Fruit fly (Drosophila melanogaster) whole organism, pupa: Measurements from ENCODE around the gene CG11791.
A peak's percentile ranks its signal among the peaks of the same experiment; 100 is the strongest.

Experiments used
- CG10348 ChIP-seq: fragments of 200-800 bp; sonication (Bioruptor generic); IDR thresholded peaks from 2 replicates; pipeline ENCODE4 v1.3.6; 2022; ENCODE audit warnings: missing biosample characterization, missing genetic modification characterization
- CG12605 ChIP-seq: fragments of 200-800 bp; sonication (Bioruptor generic); IDR thresholded peaks from 2 replicates; pipeline ENCODE4 v1.3.6; 2022; ENCODE audit warnings: missing biosample characterization, missing genetic modification characterization
- CG14655 ChIP-seq: fragments of 200-800 bp; sonication (Bioruptor generic); optimal IDR thresholded peaks from 3 replicates; lab custom pipeline; 2017; ENCODE audit warnings: mild to moderate bottlenecking, missing biosample characterization, missing genetic modification reagents, missing genetic modification characterization
- CG15710 ChIP-seq: fragments of 200-800 bp; sonication (Bioruptor generic); optimal IDR thresholded peaks from 2 replicates; lab custom pipeline; 2018; ENCODE audit warnings: missing biosample characterization, mild to moderate bottlenecking, missing genetic modification characterization, moderate library complexity
- CG17806 ChIP-seq: fragments of 200-800 bp; sonication (Bioruptor generic); optimal IDR thresholded peaks from 2 replicates; lab custom pipeline; 2018; ENCODE audit warnings: missing biosample characterization, mild to moderate bottlenecking, missing genetic modification characterization, moderate library complexity
- CG32121 ChIP-seq: fragments of 200-800 bp; sonication (Bioruptor generic); IDR thresholded peaks from 2 replicates; pipeline ENCODE4 v1.3.6; 2022; ENCODE audit warnings: missing biosample characterization, missing genetic modification characterization
- CG34367 ChIP-seq: fragments of 200-800 bp; sonication (Bioruptor generic); optimal IDR thresholded peaks from 2 replicates; lab custom pipeline; 2018; ENCODE audit warnings: missing biosample characterization, mild to moderate bottlenecking, missing genetic modification characterization
- CG4496 ChIP-seq: fragments of 200-800 bp; sonication (Bioruptor generic); IDR thresholded peaks from 3 replicates; pipeline ENCODE4 v1.3.6; 2022; ENCODE audit warnings: missing biosample characterization, missing genetic modification characterization
- CG8159 ChIP-seq: fragments of 200-800 bp; sonication (Bioruptor generic); optimal IDR thresholded peaks from 3 replicates; lab custom pipeline; 2018; ENCODE audit warnings: missing biosample characterization, mild to moderate bottlenecking, missing genetic modification characterization, moderate library complexity
- CG8301 ChIP-seq: fragments of 200-800 bp; sonication (Bioruptor generic); optimal IDR thresholded peaks from 2 replicates; lab custom pipeline; 2018; ENCODE audit warnings: missing biosample characterization, mild to moderate bottlenecking, missing genetic modification characterization
- CG9948 ChIP-seq: fragments of 200-800 bp; sonication (Bioruptor generic); optimal IDR thresholded peaks from 2 replicates; lab custom pipeline; 2018; ENCODE audit warnings: missing biosample characterization, mild to moderate bottlenecking, missing genetic modification characterization, moderate library complexity
- D1 ChIP-seq: fragments of 200-800 bp; sonication (Bioruptor generic); optimal IDR thresholded peaks from 2 replicates; lab custom pipeline; 2018; ENCODE audit warnings: missing biosample characterization, mild to moderate bottlenecking, missing genetic modification characterization, moderate library complexity
- EcR ChIP-seq: fragments of 200-800 bp; sonication (Bioruptor generic); optimal IDR thresholded peaks from 3 replicates; lab custom pipeline; 2019; ENCODE audit warnings: missing biosample characterization, missing genetic modification characterization, mild to moderate bottlenecking, moderate library complexity, missing genetic modification reagents
- Ets98B ChIP-seq: fragments of 200-800 bp; sonication (Bioruptor generic); IDR thresholded peaks from 2 replicates; pipeline ENCODE4 v1.3.6; 2022; ENCODE audit warnings: missing biosample characterization, missing genetic modification characterization
- Pif1A ChIP-seq: fragments of 200-800 bp; sonication (Bioruptor generic); optimal IDR thresholded peaks from 3 replicates; lab custom pipeline; 2016; ENCODE audit warnings: missing biosample characterization, missing genetic modification characterization
- Pif1B ChIP-seq: fragments of 200-800 bp; sonication (Bioruptor generic); optimal IDR thresholded peaks from 3 replicates; lab custom pipeline; 2016; ENCODE audit warnings: missing biosample characterization, missing genetic modification characterization
- Snoo ChIP-seq: fragments of 200-800 bp; sonication (Bioruptor generic); optimal IDR thresholded peaks from 3 replicates; lab custom pipeline; 2017; ENCODE audit warnings: missing biosample characterization, mild to moderate bottlenecking, missing genetic modification characterization, inconsistent platforms
- fd96Ca ChIP-seq: fragments of 200-800 bp; sonication (Bioruptor generic); IDR thresholded peaks from 3 replicates; pipeline ENCODE4 v1.3.6; 2022; ENCODE audit warnings: missing biosample characterization, missing genetic modification characterization
- gl ChIP-seq: fragments of 200-800 bp; sonication (Bioruptor generic); optimal IDR thresholded peaks from 2 replicates; lab custom pipeline; 2018; ENCODE audit warnings: missing biosample characterization, mild to moderate bottlenecking, missing genetic modification characterization
- rn ChIP-seq: fragments of 200-800 bp; sonication (Bioruptor generic); IDR thresholded peaks from 2 replicates; pipeline ENCODE4 v1.3.6; 2022; ENCODE audit warnings: missing biosample characterization, missing genetic modification characterization

Gene CG11791

DNA sequence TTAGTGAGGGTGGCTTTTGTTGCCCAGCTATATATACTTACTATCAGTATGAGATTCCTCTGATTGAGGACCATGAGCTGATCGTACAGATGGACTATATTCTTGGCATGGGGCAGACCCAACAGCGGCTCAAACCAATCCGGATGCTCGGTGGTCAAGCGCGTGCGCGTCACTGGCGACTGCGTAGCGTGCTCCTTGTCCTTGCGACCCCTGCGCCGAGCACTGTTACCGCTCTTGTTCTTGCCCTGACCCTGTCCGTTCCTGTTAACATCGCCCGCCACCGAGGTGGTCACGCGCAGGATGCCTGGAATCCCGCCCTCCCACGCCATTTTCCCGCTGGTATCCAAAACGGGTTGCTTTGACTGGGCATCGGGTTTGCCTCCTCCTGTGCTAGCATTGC lies 16.7 kb upstream of the CG11791 start:
- TF ChIP-seq Pif1B (GFP tag; lab: Kevin White, UChicago): no peak
- TF ChIP-seq rn: no peak
- TF ChIP-seq D1: no peak
- TF ChIP-seq CG32121 (GFP tag; lab: Robert Waterston, UW): no peak
- no peak for TF ChIP-seq CG17806
- TF ChIP-seq CG34367 (tag; lab: Kevin White, UChicago): no peak
- no peak for TF ChIP-seq CG8159 (tag; lab: Kevin White, UChicago)
- TF ChIP-seq CG14655 (GFP tag; lab: Kevin White, UChicago): no peak
- no peak for TF ChIP-seq CG15710 (tag; lab: Kevin White, UChicago)
- TF ChIP-seq fd96Ca (GFP tag; lab: Robert Waterston, UW): no peak
- TF ChIP-seq Ets98B (GFP tag; lab: Robert Waterston, UW): no peak
- no peak for TF ChIP-seq CG8301 (tag; lab: Kevin White, UChicago)

dm6 chr3R:25033142-25033586 lies 16.3 kb upstream of the CG11791 start, which contains the start of gene Smg6:
Smg6 (minus strand) TSS chr3R:25033465.
- TF ChIP-seq CG10348 (GFP tag; lab: Robert Waterston, UW) (no peak), CG14655 (GFP tag; lab: Kevin White, UChicago) (no peak)

DNA sequence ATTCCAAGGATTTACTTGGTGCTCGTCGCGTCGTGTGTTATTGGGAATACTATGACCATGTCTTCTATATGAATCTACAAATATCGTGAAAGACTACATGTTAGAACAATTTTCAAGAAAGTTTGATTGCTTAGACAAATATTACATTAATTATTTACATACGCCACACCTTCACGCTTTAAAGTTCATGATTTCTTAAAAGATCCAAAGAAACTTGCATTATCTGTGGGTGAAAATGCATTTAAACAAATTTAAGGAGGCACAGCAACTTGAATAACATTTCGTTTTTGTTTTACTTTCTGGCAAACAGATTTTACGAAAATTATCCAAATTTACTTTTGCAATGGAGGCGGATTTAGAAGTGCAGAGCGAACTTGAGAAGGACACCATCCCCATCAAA lies 12.8 kb upstream of the CG11791 start, which contains the start of gene CG31115:
Gene CG31115 (plus strand): TSS at position 301 of the 400 bp plus-strand sequence.
- TF ChIP-seq CG32121 (GFP tag; lab: Robert Waterston, UW) (no peak), EcR (GFP tag; lab: Kevin White, UChicago) (no peak), D1 (no peak)
- TF ChIP-seq, all 21 proteins: peak for 0

DNA sequence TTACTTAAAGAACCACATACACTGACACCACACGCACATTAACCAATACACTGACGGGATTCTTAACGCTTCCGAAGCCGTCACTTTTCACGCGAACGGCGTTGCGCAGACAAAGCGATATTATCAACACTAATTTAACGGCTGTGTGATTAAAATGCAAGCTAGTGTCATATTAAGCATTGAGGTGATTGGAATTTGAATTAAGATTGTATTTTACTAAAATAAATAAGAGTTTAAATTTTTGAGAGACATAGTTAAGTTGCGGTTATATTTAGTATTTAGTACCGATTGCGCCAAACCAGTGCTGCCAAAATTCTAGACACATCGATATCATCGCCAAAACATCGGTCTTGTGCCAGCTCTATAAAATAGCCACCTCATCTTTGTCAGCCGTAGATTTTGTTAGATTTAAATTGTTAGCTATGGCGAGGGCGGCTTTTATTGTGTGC lies 10.4 kb upstream of the CG11791 start, which contains the start of the genes Ythdf and bai:
Gene Ythdf (minus strand): TSS at position 222 of the 449 bp plus-strand sequence.
Gene bai (plus strand): TSS at position 347 of the 449 bp plus-strand sequence.
- no peak for TF ChIP-seq EcR (GFP tag; lab: Kevin White, UChicago)
- TF ChIP-seq Snoo (tag; lab: Kevin White, UChicago): no peak
- TF ChIP-seq CG15710 (tag; lab: Kevin White, UChicago): no peak
- TF ChIP-seq CG9948 (tag; lab: Kevin White, UChicago): peak; percentile 72
- no peak for TF ChIP-seq CG10348 (GFP tag; lab: Robert Waterston, UW)
- TF ChIP-seq rn: no peak

DNA sequence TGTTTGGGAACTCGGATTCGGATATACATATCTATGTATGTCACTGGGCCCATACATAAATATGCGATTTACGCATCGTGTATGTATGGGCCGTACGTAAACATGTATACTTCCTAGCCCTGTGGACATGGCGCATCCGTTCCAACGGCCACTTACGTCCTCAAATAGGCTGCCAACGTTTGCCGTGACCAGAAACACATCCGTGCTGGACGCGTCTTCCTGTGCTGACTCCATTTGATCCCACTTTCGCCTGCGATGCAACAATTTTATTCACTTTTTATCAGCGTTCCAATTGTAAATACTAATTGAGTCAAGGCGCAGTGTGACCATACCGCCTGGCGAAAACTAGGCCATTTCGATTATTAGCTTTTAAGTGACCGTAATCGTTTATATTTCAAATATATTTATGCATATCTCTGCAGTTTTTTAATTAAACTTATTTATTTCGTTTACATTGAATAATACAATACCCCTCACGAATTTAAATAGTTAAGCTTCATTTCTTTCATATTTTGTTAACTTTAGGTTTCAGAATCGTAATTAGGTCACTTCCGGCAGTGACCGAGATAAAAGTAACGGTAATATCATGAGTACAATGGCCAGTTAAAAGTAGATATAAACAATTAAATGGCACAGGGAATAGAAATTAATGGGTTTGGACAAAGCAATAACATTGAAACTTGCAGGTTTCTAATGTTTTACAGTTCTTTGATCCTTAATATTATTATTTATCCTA lies 4.4 kb upstream of the CG11791 start, which contains the start of gene 5PtaseI:
Gene 5PtaseI (minus strand): TSS at position 336 of the 736 bp plus-strand sequence.
- no peak for TF ChIP-seq CG8159 (tag; lab: Kevin White, UChicago)

dm6 chr3R:25046023-25046422 lies 3.4 kb upstream of the CG11791 start, which contains the start of gene CG11786:
CG11786 (plus strand) TSS chr3R:25046323.
- TF ChIP-seq CG12605 (GFP tag; lab: Robert Waterston, UW) (no peak), Pif1A (no peak), CG34367 (tag; lab: Kevin White, UChicago) (no peak), Ets98B (GFP tag; lab: Robert Waterston, UW) (no peak), CG15710 (tag; lab: Kevin White, UChicago) (no peak), CG14655 (GFP tag; lab: Kevin White, UChicago) (no peak), D1 (no peak), CG4496 (no peak), fd96Ca (GFP tag; lab: Robert Waterston, UW) (no peak), gl (no peak), CG8159 (tag; lab: Kevin White, UChicago) (no peak), CG10348 (GFP tag; lab: Robert Waterston, UW) (no peak), CG8301 (tag; lab: Kevin White, UChicago) (no peak), CG9948 (tag; lab: Kevin White, UChicago) (no peak), rn (no peak), CG32121 (GFP tag; lab: Robert Waterston, UW) (no peak), Snoo (tag; lab: Kevin White, UChicago) (no peak)
- TF ChIP-seq, all 21 proteins: peak for 0

DNA sequence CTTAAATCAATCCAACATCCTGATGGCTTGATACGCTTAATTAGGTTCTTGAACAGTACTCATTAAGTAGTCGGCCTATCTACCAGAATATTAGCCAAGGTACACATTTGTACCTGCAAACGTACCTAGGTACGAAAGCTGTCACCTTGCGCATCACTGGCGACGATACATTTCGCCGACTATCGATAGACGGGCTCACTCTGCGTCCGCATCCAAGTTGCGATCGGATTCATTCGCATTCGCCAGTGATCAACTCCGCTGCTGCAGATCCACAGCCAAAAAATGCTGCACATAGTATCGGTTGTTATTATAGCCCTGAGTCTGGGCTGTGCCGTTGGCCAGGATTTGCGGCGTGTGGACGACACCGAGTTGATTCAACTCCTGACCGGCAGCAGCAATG lies 1.9 kb upstream of the CG11791 start, which contains the start of gene CG11790:
Gene CG11790 (plus strand): TSS at position 203 of the 400 bp plus-strand sequence.
- TF ChIP-seq CG32121 (GFP tag; lab: Robert Waterston, UW) (peak; percentile 15; the same call in 1 of the 2 replicates), CG4496 (0 out of 3 replicates have a peak, but pooled peaks have one; percentile 31), CG8159 (tag; lab: Kevin White, UChicago) (no peak), CG34367 (tag; lab: Kevin White, UChicago) (no peak)
